Worm (Caenorhabditis elegans) whole organism, young adult: ENCODE data around the gene K06H6.5.

Experiments
- F23B12.7 ChIP-seq: sonication (generic microtip); optimal IDR thresholded peaks from 2 replicates; lab custom pipeline; 2017; ENCODE audit warnings: missing genetic modification characterization, mild to moderate bottlenecking, missing compliant biosample characterization, antibody characterized with exemption, moderate library complexity; ENCODE audit not compliant: insufficient read depth
- F49E8.2 ChIP-seq: sonication (generic microtip); optimal IDR thresholded peaks from 3 replicates; lab custom pipeline; 2017; ENCODE audit warnings: missing genetic modification characterization, mild to moderate bottlenecking, missing compliant biosample characterization, antibody characterized with exemption, moderate library complexity; ENCODE audit not compliant: insufficient read depth
- attf-5 ChIP-seq: fragments of 200-800 bp; sonication (Bioruptor generic); optimal IDR thresholded peaks from 2 replicates; lab custom pipeline; 2018; ENCODE audit warnings: mild to moderate bottlenecking, missing genetic modification characterization, missing compliant biosample characterization
- snpc-4 ChIP-seq, 5 experiments: fragments of 150-350 bp in 1 of 5; sonication (generic microtip) in 4 of 5; optimal IDR thresholded peaks; 2 replicates each; lab custom pipeline; 2014 to 2018; ENCODE audit warnings: missing genetic modification characterization in 5 of 5, missing biosample characterization in 3 of 5, antibody characterized with exemption in 2 of 5, mild to moderate bottlenecking in 2 of 5, missing compliant biosample characterization in 2 of 5, missing genotype in 2 of 5, moderate library complexity in 2 of 5, missing genetic modification reagents in 1 of 5
- sptf-2 ChIP-seq: fragments of 200-800 bp; sonication (Bioruptor generic); optimal IDR thresholded peaks from 2 replicates; lab custom pipeline; 2018; ENCODE audit warnings: mild to moderate bottlenecking, missing genetic modification characterization, missing compliant biosample characterization
- unc-62 ChIP-seq: fragments of 150-350 bp; optimal IDR thresholded peaks from 2 replicates; lab custom pipeline; 2014; ENCODE audit warnings: missing biosample characterization, missing genetic modification reagents, missing genetic modification characterization

- TF ChIP-seq attf-5 (GFP tag; lab: Kevin White, UChicago) = no peak
- TF ChIP-seq sptf-2 (GFP tag; lab: Kevin White, UChicago) = no peak
- TF ChIP-seq F49E8.2 (tag; lab: Kevin White, UChicago) = no peak
- no peak for TF ChIP-seq F23B12.7 (tag; lab: Kevin White, UChicago)
- no peak for TF ChIP-seq unc-62
- no peak for TF ChIP-seq snpc-4 (GFP tag; optimal IDR thresholded peaks at IDR 0.05; lab: Kevin White, UChicago)
- TF ChIP-seq snpc-4 (tag; optimal IDR thresholded peaks at IDR 0.05; lab: Kevin White, UChicago) = no peak
These were observed 9.3 kb downstream of the K06H6.5 start, which contains the start of gene K06H6.2 for ce11 chrV:585472-585871.
